Worm (Caenorhabditis elegans) whole organism, L3 larva: ENCODE data around the gene dbn-1.

Source experiments
- ama-1 ChIP-seq: fragments of 150-350 bp; optimal IDR thresholded peaks from 2 replicates; lab custom pipeline; 2018
- ceh-28 ChIP-seq: fragments of 150-350 bp; optimal IDR thresholded peaks from 2 replicates; lab custom pipeline; 2014; ENCODE audit warnings: missing biosample characterization, missing genetic modification reagents, missing genetic modification characterization
- ceh-9 ChIP-seq: sonication (generic microtip); optimal IDR thresholded peaks from 2 replicates; lab custom pipeline; 2018; ENCODE audit warnings: missing biosample characterization, missing genetic modification characterization
- daf-12 ChIP-seq: fragments of 150-350 bp; optimal IDR thresholded peaks from 2 replicates; lab custom pipeline; 2014; ENCODE audit warnings: missing biosample characterization, missing genetic modification reagents, missing genetic modification characterization
- egl-27 ChIP-seq: sonication (generic microtip); optimal IDR thresholded peaks from 4 replicates; lab custom pipeline; 2017; ENCODE audit warnings: missing biosample characterization, missing genetic modification reagents, missing genetic modification characterization
- egl-5 ChIP-seq: fragments of 150-350 bp; optimal IDR thresholded peaks from 2 replicates; lab custom pipeline; 2017; ENCODE audit warnings: missing biosample characterization, missing genetic modification reagents, missing genetic modification characterization, inconsistent platforms
- elt-1 ChIP-seq: fragments of 150-350 bp; optimal IDR thresholded peaks from 2 replicates; lab custom pipeline; 2014; ENCODE audit warnings: missing biosample characterization, missing genetic modification characterization
- elt-2 ChIP-seq: sonication (generic microtip); optimal IDR thresholded peaks from 2 replicates; lab custom pipeline; 2016; ENCODE audit warnings: missing genetic modification reagents, mild to moderate bottlenecking, missing genetic modification characterization, missing compliant biosample characterization
- elt-3 ChIP-seq, 3 experiments: fragments of 150-350 bp in 1 of 3; sonication (generic microtip) in 2 of 3; optimal IDR thresholded peaks; 2 replicates in 2 of 3; 4 replicates in 1 of 3; lab custom pipeline; 2014 to 2017; ENCODE audit warnings: missing biosample characterization in 3 of 3, missing genetic modification characterization in 3 of 3
- fkh-10 ChIP-seq: sonication (generic microtip); optimal IDR thresholded peaks from 2 replicates; lab custom pipeline; 2017; ENCODE audit warnings: missing biosample characterization, missing genetic modification reagents, missing genetic modification characterization
- fkh-2 ChIP-seq: fragments of 150-350 bp; optimal IDR thresholded peaks from 2 replicates; lab custom pipeline; 2014; ENCODE audit warnings: missing biosample characterization, missing genetic modification reagents, missing genetic modification characterization
- fos-1 ChIP-seq: fragments of 150-350 bp; optimal IDR thresholded peaks from 2 replicates; lab custom pipeline; 2014; ENCODE audit warnings: missing biosample characterization, missing genetic modification characterization
- hmg-11 ChIP-seq: sonication (generic microtip); optimal IDR thresholded peaks from 2 replicates; lab custom pipeline; 2016; ENCODE audit warnings: missing genetic modification characterization, missing compliant biosample characterization
- jun-1 ChIP-seq: fragments of 150-350 bp; optimal IDR thresholded peaks from 2 replicates; lab custom pipeline; 2014; ENCODE audit warnings: missing biosample characterization, missing genetic modification reagents, missing genetic modification characterization
- lin-15B ChIP-seq: fragments of 150-350 bp; optimal IDR thresholded peaks from 2 replicates; lab custom pipeline; 2014; ENCODE audit warnings: missing biosample characterization, missing genetic modification characterization
- lin-39 ChIP-seq: fragments of 150-350 bp; optimal IDR thresholded peaks from 2 replicates; lab custom pipeline; 2018; ENCODE audit warnings: missing biosample characterization, missing genetic modification reagents, missing genetic modification characterization
- mdl-1 ChIP-seq: fragments of 150-350 bp; optimal IDR thresholded peaks from 2 replicates; lab custom pipeline; 2014; ENCODE audit warnings: missing biosample characterization, missing genetic modification characterization
- mml-1 ChIP-seq: fragments of 150-350 bp; sonication (generic microtip); optimal IDR thresholded peaks from 3 replicates; lab custom pipeline; 2014; ENCODE audit warnings: missing biosample characterization, missing genetic modification characterization
- nfya-1 ChIP-seq: sonication (generic microtip); optimal IDR thresholded peaks from 2 replicates; lab custom pipeline; 2017; ENCODE audit warnings: missing genetic modification characterization, mild to moderate bottlenecking, missing compliant biosample characterization, antibody characterized with exemption, moderate library complexity; ENCODE audit not compliant: insufficient read depth
- nhr-11 ChIP-seq: fragments of 150-350 bp; optimal IDR thresholded peaks from 2 replicates; lab custom pipeline; 2014; ENCODE audit warnings: missing biosample characterization, missing genetic modification characterization
- nhr-23 ChIP-seq: fragments of 150-350 bp; optimal IDR thresholded peaks from 2 replicates; lab custom pipeline; 2014; ENCODE audit warnings: missing biosample characterization, missing genetic modification reagents, missing genetic modification characterization
- nhr-237 ChIP-seq: fragments of 150-350 bp; optimal IDR thresholded peaks from 2 replicates; lab custom pipeline; 2014; ENCODE audit warnings: missing biosample characterization, missing genetic modification characterization
- nhr-25 ChIP-seq: sonication (generic microtip); optimal IDR thresholded peaks from 2 replicates; lab custom pipeline; 2017; ENCODE audit warnings: missing biosample characterization, missing genetic modification characterization
- nhr-43 ChIP-seq: sonication (generic microtip); optimal IDR thresholded peaks from 2 replicates; lab custom pipeline; 2016; ENCODE audit warnings: mild to moderate bottlenecking, missing genetic modification characterization, missing compliant biosample characterization; ENCODE audit not compliant: poor library complexity, severe bottlenecking
- nhr-67 ChIP-seq: fragments of 150-350 bp; optimal IDR thresholded peaks from 2 replicates; lab custom pipeline; 2014; ENCODE audit warnings: missing biosample characterization, missing genetic modification characterization
- nhr-77 ChIP-seq: fragments of 150-350 bp; optimal IDR thresholded peaks from 2 replicates; lab custom pipeline; 2014; ENCODE audit warnings: missing biosample characterization, missing genetic modification characterization
- pha-4 ChIP-seq: fragments of 150-350 bp; optimal IDR thresholded peaks from 2 replicates; lab custom pipeline; 2014; ENCODE audit warnings: missing biosample characterization, missing genetic modification reagents, missing genetic modification characterization
- pqm-1 ChIP-seq: fragments of 150-350 bp; optimal IDR thresholded peaks from 2 replicates; lab custom pipeline; 2017; ENCODE audit warnings: missing biosample characterization, missing genetic modification characterization, inconsistent platforms
- sea-2 ChIP-seq: fragments of 150-350 bp; sonication (generic microtip); optimal IDR thresholded peaks from 4 replicates; lab custom pipeline; 2014; ENCODE audit warnings: missing biosample characterization, missing genetic modification reagents, missing genetic modification characterization
- skn-1 ChIP-seq: fragments of 150-350 bp; optimal IDR thresholded peaks from 2 replicates; lab custom pipeline; 2014; ENCODE audit warnings: missing biosample characterization, missing genetic modification characterization
- snpc-4 ChIP-seq: fragments of 150-350 bp; optimal IDR thresholded peaks from 2 replicates; lab custom pipeline; 2014; ENCODE audit warnings: missing biosample characterization, missing genetic modification characterization
- tbx-2 ChIP-seq: sonication (generic microtip); optimal IDR thresholded peaks from 2 replicates; lab custom pipeline; 2016; ENCODE audit warnings: mild to moderate bottlenecking, missing genetic modification characterization, missing compliant biosample characterization
- unc-39 ChIP-seq: sonication (generic microtip); optimal IDR thresholded peaks from 4 replicates; lab custom pipeline; 2017; ENCODE audit warnings: missing biosample characterization, missing genetic modification characterization
- unc-62 ChIP-seq: fragments of 150-350 bp; sonication (generic microtip); optimal IDR thresholded peaks from 4 replicates; lab custom pipeline; 2014; ENCODE audit warnings: missing biosample characterization, missing genetic modification reagents, missing genetic modification characterization
- ztf-11 ChIP-seq: fragments of 150-350 bp; optimal IDR thresholded peaks from 2 replicates; lab custom pipeline; 2014; ENCODE audit warnings: missing biosample characterization, missing genetic modification characterization
- ztf-4 ChIP-seq: fragments of 150-350 bp; optimal IDR thresholded peaks from 2 replicates; lab custom pipeline; 2014; ENCODE audit warnings: missing biosample characterization, missing genetic modification characterization

Gene dbn-1

DNA sequence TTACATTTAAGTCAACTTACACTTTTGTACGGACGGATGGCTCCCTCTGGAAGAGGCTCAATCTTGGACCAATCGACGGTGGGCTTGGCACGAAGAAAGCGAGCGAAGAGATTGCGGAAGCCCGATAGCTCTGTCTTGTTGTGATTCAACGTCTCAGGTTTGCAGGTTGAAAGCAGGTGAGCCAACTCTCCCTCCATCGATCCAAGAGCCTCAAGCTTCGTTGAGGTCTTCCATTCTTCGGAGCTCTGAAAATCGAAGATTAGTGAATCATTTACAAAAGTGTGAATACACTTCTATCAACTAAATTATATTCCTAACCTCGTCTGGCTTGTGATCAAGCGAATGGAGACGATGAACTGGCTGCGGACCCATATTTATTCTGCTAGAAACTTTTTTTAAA is 3.9 kb upstream of the dbn-1 start:
- TF ChIP-seq unc-39 = no peak
- TF ChIP-seq elt-1 (tag; lab: Kevin White, UChicago) = no peak
- no peak for TF ChIP-seq unc-62 (GFP tag; lab: Kevin White, UChicago)
- TF ChIP-seq ztf-4 = no peak
- no peak for TF ChIP-seq ceh-28
- no peak for TF ChIP-seq nhr-67 (tag; lab: Kevin White, UChicago)
- TF ChIP-seq fkh-2 (tag; lab: Kevin White, UChicago) = no peak
- no peak for TF ChIP-seq egl-5 (tag; lab: Kevin White, UChicago)
- TF ChIP-seq nhr-11 (tag; lab: Kevin White, UChicago) = no peak
- no peak for TF ChIP-seq mdl-1 (tag; lab: Kevin White, UChicago)
- TF ChIP-seq fos-1 = no peak
- no peak for TF ChIP-seq ceh-9 (tag; lab: Kevin White, UChicago)
- TF ChIP-seq fkh-10 (GFP tag; lab: Kevin White, UChicago) = no peak
- no peak for TF ChIP-seq lin-15B (tag; lab: Kevin White, UChicago)
- no peak for TF ChIP-seq daf-12 (tag; lab: Kevin White, UChicago)
- TF ChIP-seq elt-2 (tag; lab: Kevin White, UChicago) = no peak
- TF ChIP-seq nhr-23 (tag; lab: Kevin White, UChicago) = no peak
- TF ChIP-seq lin-39 (tag; lab: Kevin White, UChicago) = no peak
- TF ChIP-seq pqm-1 (tag; lab: Kevin White, UChicago) = no peak

DNA sequence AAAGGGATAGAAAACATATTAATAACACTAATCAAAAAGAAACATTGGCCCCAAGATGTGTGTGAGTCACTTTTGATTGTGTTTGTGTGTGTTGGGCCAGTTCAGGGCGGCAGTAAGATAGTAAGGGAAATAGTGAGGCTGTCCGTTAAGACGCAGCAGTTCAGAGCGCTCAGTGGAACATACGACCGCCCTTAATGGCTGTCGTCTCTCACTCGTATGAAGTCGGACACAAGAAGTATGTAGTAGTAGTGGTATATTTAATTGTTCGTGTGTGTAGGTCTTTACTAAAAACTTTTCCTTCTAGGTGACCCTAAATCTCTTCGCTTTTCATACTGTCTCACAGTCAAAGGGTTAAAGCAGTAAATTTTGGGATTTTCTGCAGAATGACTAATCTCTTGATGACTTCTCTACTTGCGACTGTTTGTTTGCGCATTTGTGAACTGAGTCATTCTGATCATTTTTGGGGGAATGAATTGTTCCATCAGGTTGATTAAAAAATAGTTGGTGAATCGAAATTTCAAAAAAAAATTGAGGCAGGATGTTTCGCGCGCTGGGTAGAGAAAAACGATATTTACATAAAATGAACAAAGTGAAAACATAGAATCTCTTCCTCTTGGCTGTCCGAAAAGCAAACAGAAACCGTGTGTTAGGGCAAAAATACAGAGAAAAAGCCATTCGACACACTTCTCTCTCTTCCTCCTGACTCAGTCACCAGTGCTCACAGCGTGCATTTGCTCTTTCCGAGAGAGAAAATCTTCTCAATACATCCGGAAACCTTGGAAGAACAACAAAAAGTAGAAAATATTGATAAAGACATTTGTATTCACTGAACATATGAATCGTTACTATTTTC is 1.6 kb upstream of the dbn-1 start:
- peak; percentile 19 for TF ChIP-seq snpc-4 (tag; lab: Kevin White, UChicago)
- TF ChIP-seq mdl-1 (tag; lab: Kevin White, UChicago) = no peak
- no peak for TF ChIP-seq skn-1 (tag; lab: Kevin White, UChicago)
- TF ChIP-seq lin-39 (tag; lab: Kevin White, UChicago) = peak; percentile 19
- TF ChIP-seq hmg-11 (tag; lab: Kevin White, UChicago) = peak; percentile 68
- peak in 1 of 3 experiments; percentile 7 for TF ChIP-seq elt-3 (tag; optimal IDR thresholded peaks at IDR 0.05; lab: Kevin White, UChicago)
- TF ChIP-seq pha-4 (tag; lab: Kevin White, UChicago) = peak; percentile 54
- TF ChIP-seq pqm-1 (tag; lab: Kevin White, UChicago) = peak; percentile 44
- TF ChIP-seq lin-15B (tag; lab: Kevin White, UChicago) = no peak
- TF ChIP-seq ceh-28 = no peak
- no peak for TF ChIP-seq nhr-11 (tag; lab: Kevin White, UChicago)
- TF ChIP-seq nfya-1 (tag; lab: Kevin White, UChicago) = peak; percentile 45
- TF ChIP-seq nhr-25 (tag; lab: Kevin White, UChicago) = no peak
- peak; percentile 80 for TF ChIP-seq nhr-43 (tag; lab: Kevin White, UChicago)
- TF ChIP-seq jun-1 (tag; lab: Kevin White, UChicago) = peak; percentile 42
- TF ChIP-seq nhr-23 (tag; lab: Kevin White, UChicago) = peak; percentile 56
- no peak for TF ChIP-seq mml-1
- TF ChIP-seq egl-27 (tag; lab: Kevin White, UChicago) = peak; percentile 10
- no peak for TF ChIP-seq nhr-67 (tag; lab: Kevin White, UChicago)
- peak; percentile 8 for TF ChIP-seq elt-2 (tag; lab: Kevin White, UChicago)
- TF ChIP-seq nhr-237 (tag; lab: Kevin White, UChicago) = no peak
- peak; percentile 57 for TF ChIP-seq ama-1 (lab: Kevin White, UChicago)
- TF ChIP-seq unc-39 = no peak
- no peak for TF ChIP-seq egl-5 (tag; lab: Kevin White, UChicago)

DNA sequence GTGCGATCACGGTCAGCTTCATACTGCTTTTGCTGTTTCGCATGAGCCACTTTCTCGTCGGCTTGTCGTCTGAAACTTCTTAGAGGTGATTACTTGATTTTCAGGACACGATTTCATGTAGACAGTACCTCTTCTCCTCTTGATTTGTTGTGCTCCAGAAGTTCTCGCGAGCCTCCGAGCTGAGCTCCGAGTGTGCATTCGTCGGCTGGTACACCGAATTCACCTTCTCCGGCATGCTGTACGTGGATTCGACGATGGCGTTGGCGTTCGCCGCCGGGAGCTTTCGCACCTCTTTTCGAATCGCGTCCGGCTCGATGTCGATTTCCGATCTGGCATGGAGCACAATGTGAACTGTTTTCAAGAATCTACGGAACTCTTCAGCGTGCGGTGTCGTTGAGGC is 847 bp downstream of the dbn-1 start:
- TF ChIP-seq sea-2 (GFP tag; lab: Kevin White, UChicago) (no peak), ztf-11 (tag; lab: Kevin White, UChicago) (no peak), lin-39 (tag; lab: Kevin White, UChicago) (no peak)

DNA sequence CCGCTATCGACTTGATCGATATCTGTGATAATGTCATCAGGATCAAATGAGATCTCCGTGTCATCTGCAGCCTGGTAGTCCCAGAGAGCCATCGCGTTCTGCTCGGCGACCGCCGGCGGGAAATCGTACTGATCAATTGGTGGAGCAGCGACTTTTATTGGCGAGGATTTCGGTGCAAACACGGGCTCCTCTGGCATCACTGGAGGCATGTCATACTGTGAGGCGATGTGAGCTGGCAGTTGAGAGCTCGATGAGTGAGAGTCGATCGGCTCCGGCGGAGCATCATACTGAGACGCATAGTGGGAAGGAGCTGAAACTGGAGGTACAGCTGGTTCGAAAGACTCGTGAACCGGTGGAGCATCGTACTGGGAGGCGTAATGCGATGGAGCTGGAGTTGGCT is 2.2 kb downstream of the dbn-1 start:
- TF ChIP-seq jun-1 (tag; lab: Kevin White, UChicago) (no peak), nhr-11 (tag; lab: Kevin White, UChicago) (no peak), nhr-77 (tag; lab: Kevin White, UChicago) (no peak), tbx-2 (tag; lab: Kevin White, UChicago) (no peak), lin-15B (tag; lab: Kevin White, UChicago) (no peak)
